Worm (Caenorhabditis elegans) whole organism, L4 larva: ENCODE measurements around the gene F59G1.8.

Experiments used
- F44E2.7 ChIP-seq: fragments of 200-800 bp; sonication (Bioruptor generic); IDR thresholded peaks from 2 replicates; pipeline ENCODE4 v2.1.2; 2022; ENCODE audit warnings: missing genetic modification characterization, missing compliant biosample characterization
- R02D3.7 ChIP-seq: fragments of 150-350 bp; sonication (generic microtip); optimal IDR thresholded peaks from 3 replicates; lab custom pipeline; 2014; ENCODE audit warnings: missing biosample characterization, missing genetic modification characterization
- T20F7.1 ChIP-seq: fragments of 200-800 bp; sonication (Bioruptor generic); optimal IDR thresholded peaks from 2 replicates; lab custom pipeline; 2018; ENCODE audit warnings: mild to moderate bottlenecking, missing genetic modification characterization, missing compliant biosample characterization
- Y48G9A.11 ChIP-seq: fragments of 200-800 bp; sonication (Bioruptor generic); IDR thresholded peaks from 2 replicates; pipeline ENCODE4 v1.3.6; 2022; ENCODE audit warnings: missing genetic modification reagents, missing genetic modification characterization, missing compliant biosample characterization
- Y5F2A.4 ChIP-seq: fragments of 200-800 bp; sonication (Bioruptor generic); optimal IDR thresholded peaks from 2 replicates; lab custom pipeline; 2018; ENCODE audit warnings: mild to moderate bottlenecking, missing genetic modification characterization, missing compliant biosample characterization
- ZK337.2 ChIP-seq: fragments of 200-800 bp; sonication (Bioruptor generic); IDR thresholded peaks from 2 replicates; pipeline ENCODE4 v1.3.6; 2022; ENCODE audit warnings: missing genetic modification reagents, missing genetic modification characterization, missing compliant biosample characterization
- ZK546.5 ChIP-seq, 2 experiments: sonication (generic microtip); optimal IDR thresholded peaks; 2 replicates each; lab custom pipeline; 2017; ENCODE audit warnings: missing biosample characterization in 2 of 2, missing genetic modification characterization in 2 of 2
- aha-1 ChIP-seq: fragments of 150-350 bp; peaks from one replicate; lab custom pipeline; 2014; ENCODE audit warnings: missing biosample characterization, missing genetic modification characterization
- aly-2 ChIP-seq: sonication (generic microtip); optimal IDR thresholded peaks from 2 replicates; lab custom pipeline; 2018; ENCODE audit warnings: missing biosample characterization, missing genetic modification characterization
- ama-1 ChIP-seq: fragments of 150-350 bp; optimal IDR thresholded peaks from 2 replicates; lab custom pipeline; 2014; ENCODE audit warnings: inconsistent platforms, mixed read lengths
- ceh-44 ChIP-seq: fragments of 200-800 bp; sonication (Bioruptor generic); IDR thresholded peaks from 2 replicates; pipeline ENCODE4 v1.3.6; 2022; ENCODE audit warnings: missing genetic modification reagents, missing genetic modification characterization, missing compliant biosample characterization
- daf-12 ChIP-seq: fragments of 150-350 bp; optimal IDR thresholded peaks from 2 replicates; lab custom pipeline; 2014; ENCODE audit warnings: missing biosample characterization, missing genetic modification reagents, missing genetic modification characterization
- daf-16 ChIP-seq, 3 experiments: sonication (generic microtip); optimal IDR thresholded peaks; 2 replicates each; lab custom pipeline; 2016 to 2017; ENCODE audit warnings: missing genetic modification characterization in 3 of 3, missing genetic modification reagents in 3 of 3, mild to moderate bottlenecking in 2 of 3, missing compliant biosample characterization in 2 of 3, missing biosample characterization in 1 of 3, moderate library complexity in 1 of 3
- dmd-6 ChIP-seq: fragments of 200-800 bp; sonication (Bioruptor generic); IDR thresholded peaks from 2 replicates; pipeline ENCODE4 v1.3.6; 2022; ENCODE audit warnings: missing genetic modification reagents, missing genetic modification characterization, missing compliant biosample characterization
- dmd-8 ChIP-seq: fragments of 200-800 bp; sonication (Bioruptor generic); IDR thresholded peaks from 2 replicates; pipeline ENCODE4 v1.3.6; 2022; ENCODE audit warnings: missing genetic modification characterization, missing compliant biosample characterization
- dmd-9 ChIP-seq: fragments of 200-800 bp; sonication (Bioruptor generic); IDR thresholded peaks from 2 replicates; pipeline ENCODE4 v1.3.6; 2022; ENCODE audit warnings: missing genetic modification reagents, missing genetic modification characterization, missing compliant biosample characterization
- dpl-1 ChIP-seq: fragments of 150-350 bp; optimal IDR thresholded peaks from 2 replicates; lab custom pipeline; 2014; ENCODE audit warnings: missing biosample characterization, missing genetic modification reagents, missing genetic modification characterization
- dve-1 ChIP-seq: sonication (generic microtip); optimal IDR thresholded peaks from 2 replicates; lab custom pipeline; 2017; ENCODE audit warnings: antibody characterized with exemption, mild to moderate bottlenecking, missing genetic modification characterization, missing compliant biosample characterization; ENCODE audit not compliant: insufficient read depth
- fkh-10 ChIP-seq: fragments of 150-350 bp; optimal IDR thresholded peaks from 2 replicates; lab custom pipeline; 2014; ENCODE audit warnings: missing biosample characterization, missing genetic modification reagents, missing genetic modification characterization
- hmg-1.1 ChIP-seq: fragments of 200-800 bp; sonication (Bioruptor generic); IDR thresholded peaks from 2 replicates; pipeline ENCODE4 v1.3.6; 2022; ENCODE audit warnings: missing genetic modification reagents, missing genetic modification characterization, missing compliant biosample characterization
- jun-1 ChIP-seq: fragments of 150-350 bp; optimal IDR thresholded peaks from 2 replicates; lab custom pipeline; 2014; ENCODE audit warnings: missing biosample characterization, missing genetic modification reagents, missing genetic modification characterization
- lin-29 ChIP-seq: fragments of 200-800 bp; sonication (Bioruptor generic); IDR thresholded peaks from 2 replicates; pipeline ENCODE4 v1.3.6; 2022; ENCODE audit warnings: missing genetic modification reagents, missing genetic modification characterization, missing compliant biosample characterization
- madf-5 ChIP-seq, 2 experiments: fragments of 200-800 bp; sonication (Bioruptor generic); IDR thresholded peaks; 2 replicates each; pipeline ENCODE4 v1.3.6; 2022; ENCODE audit warnings: missing compliant biosample characterization in 2 of 2, missing genetic modification characterization in 2 of 2
- mep-1 ChIP-seq: fragments of 150-350 bp; sonication (generic microtip); optimal IDR thresholded peaks from 3 replicates; lab custom pipeline; 2014; ENCODE audit warnings: missing biosample characterization, missing genetic modification characterization
- nhr-10 ChIP-seq: fragments of 150-350 bp; optimal IDR thresholded peaks from 2 replicates; lab custom pipeline; 2014; ENCODE audit warnings: missing biosample characterization, missing genetic modification characterization
- nhr-11 ChIP-seq: fragments of 150-350 bp; optimal IDR thresholded peaks from 2 replicates; lab custom pipeline; 2014; ENCODE audit warnings: missing biosample characterization, missing genetic modification characterization
- nhr-28 ChIP-seq: fragments of 150-350 bp; optimal IDR thresholded peaks from 2 replicates; lab custom pipeline; 2014; ENCODE audit warnings: missing biosample characterization, missing genetic modification characterization
- nhr-41 ChIP-seq: fragments of 200-800 bp; sonication (Bioruptor generic); IDR thresholded peaks from 2 replicates; pipeline ENCODE4 v1.3.6; 2022; ENCODE audit warnings: missing genetic modification reagents, missing genetic modification characterization, missing compliant biosample characterization
- nhr-42 ChIP-seq: fragments of 200-800 bp; sonication (Bioruptor generic); IDR thresholded peaks from 2 replicates; pipeline ENCODE4 v1.3.6; 2022; ENCODE audit warnings: missing genetic modification characterization, missing compliant biosample characterization
- nhr-48 ChIP-seq: sonication (generic microtip); optimal IDR thresholded peaks from 2 replicates; lab custom pipeline; 2016; ENCODE audit warnings: mild to moderate bottlenecking, missing genetic modification characterization, missing compliant biosample characterization
- nhr-6 ChIP-seq: fragments of 150-350 bp; optimal IDR thresholded peaks from 2 replicates; lab custom pipeline; 2014; ENCODE audit warnings: missing biosample characterization, missing genetic modification characterization
- nhr-76 ChIP-seq: fragments of 150-350 bp; optimal IDR thresholded peaks from 2 replicates; lab custom pipeline; 2014; ENCODE audit warnings: missing biosample characterization, missing genetic modification characterization
- php-3 ChIP-seq: fragments of 200-800 bp; sonication (Bioruptor generic); IDR thresholded peaks from 2 replicates; pipeline ENCODE4 v1.3.6; 2022; ENCODE audit warnings: missing genetic modification reagents, missing genetic modification characterization, missing compliant biosample characterization
- pqm-1 ChIP-seq: sonication (generic microtip); optimal IDR thresholded peaks from 2 replicates; lab custom pipeline; 2017; ENCODE audit warnings: missing biosample characterization, missing genetic modification characterization
- rbr-2 ChIP-seq: sonication (generic microtip); optimal IDR thresholded peaks from 2 replicates; lab custom pipeline; 2016; ENCODE audit warnings: missing genotype, missing genetic modification characterization, missing compliant biosample characterization
- sdz-12 ChIP-seq: fragments of 200-800 bp; sonication (Bioruptor generic); optimal IDR thresholded peaks from 2 replicates; lab custom pipeline; 2018; ENCODE audit warnings: mild to moderate bottlenecking, missing genetic modification characterization, missing compliant biosample characterization
- set-16 ChIP-seq: fragments of 200-800 bp; sonication (Bioruptor generic); IDR thresholded peaks from 2 replicates; pipeline ENCODE4 v1.3.6; 2022; ENCODE audit warnings: missing genetic modification reagents, missing genetic modification characterization, missing compliant biosample characterization
- snpc-4 ChIP-seq: fragments of 150-350 bp; optimal IDR thresholded peaks from 2 replicates; lab custom pipeline; 2014; ENCODE audit warnings: missing biosample characterization, missing genetic modification characterization
- vab-7 ChIP-seq: fragments of 200-800 bp; sonication (Bioruptor generic); IDR thresholded peaks from 2 replicates; pipeline ENCODE4 v1.3.6; 2022; ENCODE audit warnings: missing genetic modification reagents, missing genetic modification characterization, missing compliant biosample characterization

Gene F59G1.8

ce11 chrII:5906274-5906673 lies at the start of gene F59G1.8:
F59G1.8 (plus strand) TSS chrII:5906566.
- no peak for TF ChIP-seq Y48G9A.11
- no peak for TF ChIP-seq nhr-28 (tag; lab: Kevin White, UChicago)
- TF ChIP-seq nhr-76 = no peak
- no peak for TF ChIP-seq dmd-8 (GFP tag; lab: Robert Waterston, UW)
- no peak for TF ChIP-seq rbr-2
- peak; percentile 49 for TF ChIP-seq R02D3.7
- TF ChIP-seq daf-12 = no peak
- no peak for TF ChIP-seq F44E2.7 (GFP tag; lab: Robert Waterston, UW)
- TF ChIP-seq vab-7 (GFP tag; lab: Robert Waterston, UW) = no peak

ce11 chrII:5858322-5858721 lies 48.0 kb upstream of the F59G1.8 start, which contains the start of gene F55C12.4:
F55C12.4 (minus strand) TSS chrII:5858422.
- no peak for TF ChIP-seq nhr-48
- no peak for TF ChIP-seq php-3 (GFP tag; lab: Robert Waterston, UW)
- TF ChIP-seq dmd-8 (GFP tag; lab: Robert Waterston, UW) = no peak
- TF ChIP-seq ceh-44 = no peak
- no peak for TF ChIP-seq nhr-41 (GFP tag; lab: Robert Waterston, UW)
- TF ChIP-seq fkh-10 (GFP tag; lab: Kevin White, UChicago) = no peak
- TF ChIP-seq, all 104 proteins: peak for 0

ce11 chrII:5860621-5861020 lies 45.7 kb upstream of the F59G1.8 start:
- TF ChIP-seq sdz-12 = no peak
- TF ChIP-seq snpc-4 (tag; lab: Kevin White, UChicago) = no peak
- no peak for TF ChIP-seq hmg-1.1
- TF ChIP-seq fkh-10 (GFP tag; lab: Kevin White, UChicago) = peak; percentile 87

- TF ChIP-seq nhr-6 (peak; percentile 7), daf-12 (no peak), nhr-28 (tag; lab: Kevin White, UChicago) (peak; percentile 4), daf-16 (GFP tag; optimal IDR thresholded peaks at IDR 0.05; lab: Kevin White, UChicago) (no peak), daf-16 (tag; optimal IDR thresholded peaks at IDR 0.05; lab: Kevin White, UChicago) (peak; percentile 64)
- TF ChIP-seq, all 104 proteins: peak for 3
These were observed 42.5 kb upstream of the F59G1.8 start, which contains the start of gene tag-234 for ce11 chrII:5863893-5864292. tag-234 (plus strand) TSS chrII:5864193.

ce11 chrII:5865405-5866308 lies 40.7 kb upstream of the F59G1.8 start, which contains the start of gene F55C12.19:
F55C12.19 (plus strand) TSS chrII:5866139.
- TF ChIP-seq ZK337.2 (GFP tag; lab: Robert Waterston, UW) (no peak), daf-16 (GFP tag; optimal IDR thresholded peaks at IDR 0.05; lab: Kevin White, UChicago) (no peak), daf-16 (tag; optimal IDR thresholded peaks at IDR 0.05; lab: Kevin White, UChicago) (peak; percentile 86), dve-1 (tag; lab: Kevin White, UChicago) (peak; percentile 37), T20F7.1 (GFP tag; lab: Kevin White, UChicago) (no peak), dmd-6 (GFP tag; lab: Robert Waterston, UW) (peak; percentile 59), mep-1 (tag; lab: Kevin White, UChicago) (peak; percentile 2), nhr-28 (tag; lab: Kevin White, UChicago) (peak; percentile 39), aha-1 (peak; percentile 97), pqm-1 (tag; lab: Kevin White, UChicago) (peak; percentile 52), nhr-10 (tag; lab: Kevin White, UChicago) (no peak), nhr-6 (peak; percentile 78), php-3 (GFP tag; lab: Robert Waterston, UW) (peak; percentile 54; the same call in 1 of the 2 replicates)

ce11 chrII:5866920-5867319 lies 39.4 kb upstream of the F59G1.8 start:
- TF ChIP-seq ZK546.5 (tag; optimal IDR thresholded peaks at IDR 0.05; lab: Kevin White, UChicago) (no peak), nhr-11 (tag; lab: Kevin White, UChicago) (no peak), nhr-10 (tag; lab: Kevin White, UChicago) (no peak), set-16 (GFP tag; lab: Robert Waterston, UW) (no peak), Y5F2A.4 (GFP tag; lab: Kevin White, UChicago) (no peak), dpl-1 (GFP tag; lab: Kevin White, UChicago) (no peak), aly-2 (tag; lab: Kevin White, UChicago) (no peak), ama-1 (peak; percentile 36), dmd-9 (GFP tag; lab: Robert Waterston, UW) (no peak), php-3 (GFP tag; lab: Robert Waterston, UW) (0 out of 2 replicates have a peak, but pooled peaks have one; percentile 20), ceh-44 (no peak), rbr-2 (no peak), jun-1 (tag; lab: Kevin White, UChicago) (no peak), madf-5 (GFP tag; IDR thresholded peaks at IDR 0.05; lab: Robert Waterston, UW) (no peak), snpc-4 (tag; lab: Kevin White, UChicago) (no peak), nhr-42 (GFP tag; lab: Robert Waterston, UW) (no peak), vab-7 (GFP tag; lab: Robert Waterston, UW) (no peak), lin-29 (GFP tag; lab: Robert Waterston, UW) (no peak)
